Fruit fly (Drosophila melanogaster) whole organism, embryonic: Measurements from ENCODE around the gene MICAL-like.

ENCODE experiments used
- Asciz ChIP-seq: fragments of 200-800 bp; sonication (Bioruptor generic); optimal IDR thresholded peaks from 2 replicates; lab custom pipeline; 2017; ENCODE audit warnings: missing biosample characterization, mild to moderate bottlenecking, missing genetic modification characterization, missing genetic modification reagents
- Atf-2 ChIP-seq: fragments of 200-800 bp; sonication (Bioruptor generic); optimal IDR thresholded peaks from 2 replicates; lab custom pipeline; 2016; ENCODE audit warnings: missing biosample characterization, missing genetic modification characterization
- Atf3 ChIP-seq: fragments of 200-800 bp; sonication (Bioruptor generic); optimal IDR thresholded peaks from 3 replicates; lab custom pipeline; 2016; ENCODE audit warnings: missing biosample characterization, missing genetic modification characterization
- Bdp1 ChIP-seq: fragments of 200-800 bp; sonication (Bioruptor generic); optimal IDR thresholded peaks from 3 replicates; lab custom pipeline; 2016; ENCODE audit warnings: missing biosample characterization, missing genetic modification characterization
- CG1024 ChIP-seq: fragments of 200-800 bp; sonication (Bioruptor generic); IDR thresholded peaks from 2 replicates; pipeline ENCODE4 v1.3.6; 2022; ENCODE audit warnings: missing biosample characterization, missing genetic modification characterization
- CG10366 ChIP-seq: fragments of 200-800 bp; sonication (Bioruptor generic); IDR thresholded peaks from 2 replicates; pipeline ENCODE4 v1.3.6; 2022; ENCODE audit warnings: missing biosample characterization, missing genetic modification characterization
- CG11456 ChIP-seq: fragments of 200-800 bp; sonication (Bioruptor generic); IDR thresholded peaks from 3 replicates; pipeline ENCODE4 v1.3.6; 2022; ENCODE audit warnings: missing biosample characterization, missing genetic modification characterization
- CG14710 ChIP-seq: fragments of 200-800 bp; sonication (Bioruptor generic); optimal IDR thresholded peaks from 3 replicates; lab custom pipeline; 2019; ENCODE audit warnings: missing biosample characterization, mild to moderate bottlenecking, missing genetic modification characterization, moderate library complexity
- CG15696 ChIP-seq: fragments of 200-800 bp; sonication (Bioruptor generic); optimal IDR thresholded peaks from 2 replicates; lab custom pipeline; 2019; ENCODE audit warnings: missing biosample characterization, mild to moderate bottlenecking, missing genetic modification characterization, moderate library complexity
- CG18599 ChIP-seq: fragments of 200-800 bp; sonication (Bioruptor generic); optimal IDR thresholded peaks from 3 replicates; lab custom pipeline; 2017; ENCODE audit warnings: missing biosample characterization, missing genetic modification characterization, mild to moderate bottlenecking, moderate library complexity, missing genetic modification reagents
- CG3065 ChIP-seq: fragments of 200-800 bp; sonication (Bioruptor generic); optimal IDR thresholded peaks from 2 replicates; lab custom pipeline; 2016; ENCODE audit warnings: missing biosample characterization, missing genetic modification characterization
- CG3163 ChIP-seq: fragments of 200-800 bp; sonication (Bioruptor generic); optimal IDR thresholded peaks from 3 replicates; lab custom pipeline; 2016; ENCODE audit warnings: missing biosample characterization, missing genetic modification characterization
- CG3847 ChIP-seq: fragments of 200-800 bp; sonication (Bioruptor generic); IDR thresholded peaks from 2 replicates; pipeline ENCODE4 v1.3.6; 2022; ENCODE audit warnings: missing biosample characterization, missing genetic modification characterization
- CG4328 ChIP-seq: fragments of 200-800 bp; sonication (Bioruptor generic); optimal IDR thresholded peaks from 3 replicates; lab custom pipeline; 2017; ENCODE audit warnings: missing biosample characterization, missing genetic modification reagents, missing genetic modification characterization
- CG7271 ChIP-seq: fragments of 200-800 bp; sonication (Bioruptor generic); optimal IDR thresholded peaks from 2 replicates; lab custom pipeline; 2018; ENCODE audit warnings: missing biosample characterization, mild to moderate bottlenecking, missing genetic modification characterization, moderate library complexity
- CG8944 ChIP-seq: fragments of 200-800 bp; sonication (Bioruptor generic); optimal IDR thresholded peaks from 3 replicates; lab custom pipeline; 2016; ENCODE audit warnings: missing biosample characterization, missing genetic modification characterization
- CG9817 ChIP-seq: fragments of 200-800 bp; sonication (Bioruptor generic); optimal IDR thresholded peaks from 2 replicates; lab custom pipeline; 2018; ENCODE audit warnings: missing biosample characterization, mild to moderate bottlenecking, missing genetic modification characterization, moderate library complexity
- CG9876 ChIP-seq: fragments of 200-800 bp; sonication (Bioruptor generic); optimal IDR thresholded peaks from 2 replicates; lab custom pipeline; 2016; ENCODE audit warnings: missing biosample characterization, missing genetic modification characterization
- CkIIα-i1 ChIP-seq: fragments of 200-800 bp; sonication (Bioruptor generic); IDR thresholded peaks from 2 replicates; pipeline ENCODE4 v1.3.6; 2022; ENCODE audit warnings: missing biosample characterization, missing genetic modification characterization
- Dip2 ChIP-seq: fragments of 200-800 bp; sonication (Bioruptor generic); IDR thresholded peaks from 2 replicates; pipeline ENCODE4 v1.3.6; 2022; ENCODE audit warnings: missing biosample characterization, missing genetic modification characterization
- Dip3 ChIP-seq: fragments of 200-800 bp; sonication (Bioruptor generic); optimal IDR thresholded peaks from 3 replicates; lab custom pipeline; 2016; ENCODE audit warnings: missing biosample characterization, missing genetic modification characterization
- H2.0 ChIP-seq: fragments of 200-800 bp; sonication (Bioruptor generic); IDR thresholded peaks from 2 replicates; pipeline ENCODE4 v1.3.6; 2022; ENCODE audit warnings: missing biosample characterization, missing genetic modification characterization
- HHEX ChIP-seq: fragments of 200-800 bp; sonication (Bioruptor generic); optimal IDR thresholded peaks from 3 replicates; lab custom pipeline; 2017; ENCODE audit warnings: missing biosample characterization, mild to moderate bottlenecking, missing genetic modification characterization, missing genetic modification reagents
- MESR4 ChIP-seq: fragments of 200-800 bp; sonication (Bioruptor generic); optimal IDR thresholded peaks from 2 replicates; lab custom pipeline; 2018; ENCODE audit warnings: missing biosample characterization, mild to moderate bottlenecking, missing genetic modification characterization, moderate library complexity
- MTF-1 ChIP-seq: fragments of 200-800 bp; sonication (Bioruptor generic); optimal IDR thresholded peaks from 2 replicates; lab custom pipeline; 2018; ENCODE audit warnings: missing biosample characterization, mild to moderate bottlenecking, missing genetic modification characterization, borderline replicate concordance
- Myb ChIP-seq: fragments of 200-800 bp; sonication (Bioruptor generic); optimal IDR thresholded peaks from 2 replicates; lab custom pipeline; 2016; ENCODE audit warnings: missing biosample characterization, missing genetic modification characterization
- Pdp1 ChIP-seq, 2 experiments: fragments of 200-800 bp; sonication (Bioruptor generic); optimal IDR thresholded peaks; 3 replicates each; lab custom pipeline; 2016; ENCODE audit warnings: missing biosample characterization in 2 of 2, missing genetic modification characterization in 2 of 2, mild to moderate bottlenecking in 1 of 2, moderate library complexity in 1 of 2
- Rfx ChIP-seq: fragments of 200-800 bp; sonication (Bioruptor generic); IDR thresholded peaks from 2 replicates; pipeline ENCODE4 v1.3.6; 2022; ENCODE audit warnings: missing biosample characterization, missing genetic modification characterization
- Usf ChIP-seq: fragments of 200-800 bp; sonication (Bioruptor generic); optimal IDR thresholded peaks from 2 replicates; lab custom pipeline; 2017; ENCODE audit warnings: missing genotype, missing biosample characterization, missing genetic modification characterization
- Xrp1 ChIP-seq: fragments of 200-800 bp; sonication (Bioruptor generic); IDR thresholded peaks from 2 replicates; pipeline ENCODE4 v1.3.6; 2022; ENCODE audit warnings: missing biosample characterization, missing genetic modification characterization
- bcd ChIP-seq: fragments of 200-800 bp; sonication (Bioruptor generic); optimal IDR thresholded peaks from 2 replicates; lab custom pipeline; 2017; ENCODE audit warnings: missing biosample characterization, mild to moderate bottlenecking, missing genetic modification characterization
- caup ChIP-seq: fragments of 200-800 bp; sonication (Bioruptor generic); optimal IDR thresholded peaks from 3 replicates; lab custom pipeline; 2017; ENCODE audit warnings: missing biosample characterization, mild to moderate bottlenecking, missing genetic modification characterization, moderate library complexity; ENCODE audit not compliant: severe bottlenecking
- chif ChIP-seq, 2 experiments: fragments of 200-800 bp; sonication (Bioruptor generic); optimal IDR thresholded peaks; 3 replicates each; lab custom pipeline; 2016; ENCODE audit warnings: missing biosample characterization in 2 of 2, missing genetic modification characterization in 2 of 2
- gt ChIP-seq: fragments of 200-800 bp; sonication (Bioruptor generic); IDR thresholded peaks from 2 replicates; pipeline ENCODE4 v1.3.6; 2022; ENCODE audit warnings: missing biosample characterization, missing genetic modification characterization
- hb ChIP-seq: fragments of 200-800 bp; sonication (Bioruptor generic); IDR thresholded peaks from 3 replicates; pipeline ENCODE4 v1.3.6; 2022; ENCODE audit warnings: missing biosample characterization, missing genetic modification characterization; ENCODE audit not compliant: partially characterized antibody
- jing ChIP-seq: fragments of 200-800 bp; sonication (Bioruptor generic); optimal IDR thresholded peaks from 2 replicates; lab custom pipeline; 2018; ENCODE audit warnings: missing biosample characterization, mild to moderate bottlenecking, missing genetic modification characterization
- jumu ChIP-seq: fragments of 200-800 bp; sonication (Bioruptor generic); optimal IDR thresholded peaks from 3 replicates; lab custom pipeline; 2016; ENCODE audit warnings: missing biosample characterization, missing genetic modification characterization
- lab ChIP-seq: fragments of 200-800 bp; sonication (Bioruptor generic); optimal IDR thresholded peaks from 3 replicates; lab custom pipeline; 2017; ENCODE audit warnings: missing biosample characterization, missing genetic modification characterization, mild to moderate bottlenecking, moderate library complexity, missing genetic modification reagents
- lmd ChIP-seq: fragments of 200-800 bp; sonication (Bioruptor generic); IDR thresholded peaks from 2 replicates; pipeline ENCODE4 v1.3.6; 2022; ENCODE audit warnings: missing biosample characterization, missing genetic modification characterization
- mirr ChIP-seq: fragments of 200-800 bp; sonication (Bioruptor generic); optimal IDR thresholded peaks from 3 replicates; lab custom pipeline; 2018; ENCODE audit warnings: missing biosample characterization, mild to moderate bottlenecking, missing genetic modification characterization
- peb ChIP-seq: fragments of 200-800 bp; sonication (Bioruptor generic); IDR thresholded peaks from 2 replicates; pipeline ENCODE4 v1.3.6; 2022; ENCODE audit warnings: missing biosample characterization, missing genetic modification characterization
- pfk ChIP-seq: fragments of 200-800 bp; sonication (Bioruptor generic); optimal IDR thresholded peaks from 2 replicates; lab custom pipeline; 2018; ENCODE audit warnings: missing biosample characterization, mild to moderate bottlenecking, missing genetic modification characterization, moderate library complexity
- pnt ChIP-seq: fragments of 200-800 bp; sonication (Bioruptor generic); optimal IDR thresholded peaks from 3 replicates; lab custom pipeline; 2016; ENCODE audit warnings: missing biosample characterization, missing genetic modification characterization
- pros ChIP-seq: fragments of 200-800 bp; sonication (Bioruptor generic); optimal IDR thresholded peaks from 3 replicates; lab custom pipeline; 2019; ENCODE audit warnings: missing biosample characterization, mild to moderate bottlenecking, missing genetic modification characterization, moderate library complexity
- sens ChIP-seq: fragments of 200-800 bp; sonication (Bioruptor generic); peaks from one replicate; lab custom pipeline; 2016; ENCODE audit warnings: missing biosample characterization, missing genetic modification characterization
- slbo ChIP-seq: fragments of 200-800 bp; sonication (Bioruptor generic); IDR thresholded peaks from 2 replicates; pipeline ENCODE4 v1.3.6; 2022; ENCODE audit warnings: missing biosample characterization, missing genetic modification characterization
- sob ChIP-seq: fragments of 200-800 bp; sonication (Bioruptor generic); IDR thresholded peaks from 2 replicates; pipeline ENCODE4 v1.3.6; 2022; ENCODE audit warnings: missing biosample characterization, missing genetic modification characterization
- trem ChIP-seq: fragments of 200-800 bp; optimal IDR thresholded peaks from 3 replicates; lab custom pipeline; 2019; ENCODE audit warnings: missing biosample characterization, mild to moderate bottlenecking, missing genetic modification characterization, moderate library complexity
- trh ChIP-seq: fragments of 200-800 bp; sonication (Bioruptor generic); optimal IDR thresholded peaks from 2 replicates; lab custom pipeline; 2016; ENCODE audit warnings: missing biosample characterization, missing genetic modification characterization
- vvl ChIP-seq: fragments of 200-800 bp; sonication (Bioruptor generic); IDR thresholded peaks from 2 replicates; pipeline ENCODE4 v1.3.6; 2022; ENCODE audit warnings: missing biosample characterization, missing genetic modification characterization

Gene MICAL-like

dm6 chr3L:13015195-13015822 lies at the start of gene MICAL-like (continued):
- 0 out of 2 replicates have a peak, but pooled peaks have one; percentile 10 for TF ChIP-seq CG1024 (GFP tag; lab: Robert Waterston, UW)
- peak; percentile 11 for TF ChIP-seq trem (tag; lab: Kevin White, UChicago)
- TF ChIP-seq Atf-2 (GFP tag; lab: Kevin White, UChicago) = no peak
- peak; percentile 2 for TF ChIP-seq CG8944 (GFP tag; lab: Kevin White, UChicago)
- TF ChIP-seq CG3847 (GFP tag; lab: Robert Waterston, UW) = no peak; the same call in 1 of the 2 replicates
- TF ChIP-seq lmd (GFP tag; lab: Robert Waterston, UW) = peak; percentile 9; the same call in 1 of the 2 replicates
- TF ChIP-seq Dip2 (GFP tag; lab: Robert Waterston, UW) = no peak
- peak in 1 of 2 experiments; percentile 4 for TF ChIP-seq Pdp1 (GFP tag; optimal IDR thresholded peaks at IDR 0.05; lab: Kevin White, UChicago)
- no peak for TF ChIP-seq mirr (GFP tag; lab: Kevin White, UChicago)
- TF ChIP-seq Bdp1 (GFP tag; lab: Kevin White, UChicago) = no peak
- no peak for TF ChIP-seq CG9876 (GFP tag; lab: Kevin White, UChicago)
- no peak for TF ChIP-seq CG10366 (GFP tag; lab: Robert Waterston, UW)
- TF ChIP-seq MTF-1 (GFP tag; lab: Kevin White, UChicago) = no peak
- TF ChIP-seq HHEX (GFP tag; lab: Kevin White, UChicago) = no peak
- TF ChIP-seq sob (GFP tag; lab: Robert Waterston, UW) = peak; percentile 59
- peak; percentile 6; the same call in 1 of the 2 replicates for TF ChIP-seq Xrp1 (GFP tag; lab: Robert Waterston, UW)
- peak; percentile 6; the same call in 1 of the 2 replicates for TF ChIP-seq vvl (GFP tag; lab: Robert Waterston, UW)
- no peak for TF ChIP-seq MESR4 (GFP tag; lab: Kevin White, UChicago)
- TF ChIP-seq CG11456 (GFP tag; lab: Robert Waterston, UW) = peak; percentile 4; the same call in 1 of the 3 replicates
- no peak for TF ChIP-seq lab (GFP tag; lab: Kevin White, UChicago)
- TF ChIP-seq trh (GFP tag; lab: Kevin White, UChicago) = no peak
- TF ChIP-seq CG9817 (tag; lab: Kevin White, UChicago) = peak; percentile 30
- no peak for TF ChIP-seq bcd
- peak; percentile 13; the same call in 1 of the 2 replicates for TF ChIP-seq H2.0
- TF ChIP-seq CG3163 (GFP tag; lab: Kevin White, UChicago) = no peak
- TF ChIP-seq sens (GFP tag; lab: Kevin White, UChicago) = peak; percentile 87
- TF ChIP-seq jumu (GFP tag; lab: Kevin White, UChicago) = no peak
- TF ChIP-seq CG3065 (GFP tag; lab: Kevin White, UChicago) = no peak
- TF ChIP-seq CG14710 = peak; percentile 78
- no peak for TF ChIP-seq caup (GFP tag; lab: Kevin White, UChicago)
- TF ChIP-seq CG15696 = no peak
- peak; percentile 80 for TF ChIP-seq hb (GFP tag; lab: Robert Waterston, UW)
- no peak for TF ChIP-seq CG18599 (GFP tag; lab: Kevin White, UChicago)
- TF ChIP-seq chif (GFP tag; optimal IDR thresholded peaks at IDR 0.05; lab: Kevin White, UChicago) = no peak
- TF ChIP-seq pnt = peak; percentile 27
- no peak for TF ChIP-seq peb
- peak; percentile 18 for TF ChIP-seq Atf3
- peak; percentile 14 for TF ChIP-seq Myb (GFP tag; lab: Kevin White, UChicago)
- no peak for TF ChIP-seq CkIIα-i1 (GFP tag; lab: Robert Waterston, UW)
- peak; percentile 62 for TF ChIP-seq slbo (GFP tag; lab: Robert Waterston, UW)
- TF ChIP-seq CG4328 (GFP tag; lab: Kevin White, UChicago) = no peak
- no peak for TF ChIP-seq Dip3 (GFP tag; lab: Kevin White, UChicago)
- no peak for TF ChIP-seq jing
- TF ChIP-seq Asciz = no peak
- no peak for TF ChIP-seq gt (GFP tag; lab: Robert Waterston, UW)
- TF ChIP-seq CG7271 = no peak
- no peak for TF ChIP-seq pfk
- no peak for TF ChIP-seq pros
- TF ChIP-seq Usf (GFP tag; lab: Kevin White, UChicago) = no peak
- TF ChIP-seq Rfx (GFP tag; lab: Robert Waterston, UW) = peak; percentile 55
